Fruit fly (Drosophila melanogaster) whole organism, embryonic: ENCODE measurements around the gene Sgp.

Experiments used
- C15 ChIP-seq: fragments of 200-800 bp; sonication (Bioruptor generic); IDR thresholded peaks from 3 replicates; pipeline ENCODE4 v1.3.6; 2022; ENCODE audit warnings: missing biosample characterization, missing genetic modification characterization
- CG1024 ChIP-seq: fragments of 200-800 bp; sonication (Bioruptor generic); IDR thresholded peaks from 2 replicates; pipeline ENCODE4 v1.3.6; 2022; ENCODE audit warnings: missing biosample characterization, missing genetic modification characterization
- CG10431 ChIP-seq: fragments of 200-800 bp; sonication (Bioruptor generic); optimal IDR thresholded peaks from 3 replicates; lab custom pipeline; 2018; ENCODE audit warnings: missing biosample characterization, mild to moderate bottlenecking, missing genetic modification characterization
- CG11504 ChIP-seq: fragments of 200-800 bp; sonication (Bioruptor generic); optimal IDR thresholded peaks from 3 replicates; lab custom pipeline; 2019; ENCODE audit warnings: missing biosample characterization, mild to moderate bottlenecking, missing genetic modification characterization, moderate library complexity
- CG13424 ChIP-seq: fragments of 200-800 bp; sonication (Bioruptor generic); optimal IDR thresholded peaks from 2 replicates; lab custom pipeline; 2019; ENCODE audit warnings: missing biosample characterization, mild to moderate bottlenecking, missing genetic modification characterization, moderate library complexity
- CG13775 ChIP-seq: fragments of 200-800 bp; sonication (Bioruptor generic); optimal IDR thresholded peaks from 3 replicates; lab custom pipeline; 2017; ENCODE audit warnings: missing biosample characterization, mild to moderate bottlenecking, missing genetic modification characterization
- CG14965 ChIP-seq: fragments of 200-800 bp; sonication (Bioruptor generic); optimal IDR thresholded peaks from 2 replicates; lab custom pipeline; 2016; ENCODE audit warnings: missing biosample characterization, missing genetic modification characterization, borderline replicate concordance
- CG15073 ChIP-seq: fragments of 200-800 bp; sonication (Bioruptor generic); optimal IDR thresholded peaks from 2 replicates; lab custom pipeline; 2016; ENCODE audit warnings: missing biosample characterization, missing genetic modification characterization
- CG15514 ChIP-seq: fragments of 200-800 bp; sonication (Bioruptor generic); optimal IDR thresholded peaks from 3 replicates; lab custom pipeline; 2017; ENCODE audit warnings: missing biosample characterization, missing genetic modification characterization, mild to moderate bottlenecking, moderate library complexity, missing genetic modification reagents
- CG16863 ChIP-seq: fragments of 200-800 bp; sonication (Bioruptor generic); optimal IDR thresholded peaks from 3 replicates; lab custom pipeline; 2016; ENCODE audit warnings: missing biosample characterization, missing genetic modification characterization
- CG18262 ChIP-seq: fragments of 200-800 bp; optimal IDR thresholded peaks from 3 replicates; lab custom pipeline; 2019; ENCODE audit warnings: missing biosample characterization, mild to moderate bottlenecking, missing genetic modification characterization, moderate library complexity
- CG2116 ChIP-seq: fragments of 200-800 bp; sonication (Bioruptor generic); optimal IDR thresholded peaks from 3 replicates; lab custom pipeline; 2018; ENCODE audit warnings: missing biosample characterization, mild to moderate bottlenecking, missing genetic modification characterization
- CG2678 ChIP-seq: fragments of 200-800 bp; sonication (Bioruptor generic); optimal IDR thresholded peaks from 3 replicates; lab custom pipeline; 2019; ENCODE audit warnings: missing biosample characterization, mild to moderate bottlenecking, missing genetic modification characterization, moderate library complexity
- CG30403 ChIP-seq: fragments of 200-800 bp; sonication (Bioruptor generic); optimal IDR thresholded peaks from 3 replicates; lab custom pipeline; 2016; ENCODE audit warnings: missing biosample characterization, missing genetic modification characterization
- CG32532 ChIP-seq: fragments of 200-800 bp; sonication (Bioruptor generic); IDR thresholded peaks from 2 replicates; pipeline ENCODE4 v1.3.6; 2022; ENCODE audit warnings: missing biosample characterization, missing genetic modification characterization
- CG3838 ChIP-seq: fragments of 200-800 bp; sonication (Bioruptor generic); optimal IDR thresholded peaks from 3 replicates; lab custom pipeline; 2016; ENCODE audit warnings: missing biosample characterization, missing genetic modification characterization
- CG6654 ChIP-seq: fragments of 200-800 bp; sonication (Bioruptor generic); optimal IDR thresholded peaks from 2 replicates; lab custom pipeline; 2017; ENCODE audit warnings: missing biosample characterization, mild to moderate bottlenecking, missing genetic modification characterization
- CG6813 ChIP-seq: fragments of 200-800 bp; sonication (Bioruptor generic); optimal IDR thresholded peaks from 2 replicates; lab custom pipeline; 2017; ENCODE audit warnings: missing biosample characterization, missing genetic modification characterization, mild to moderate bottlenecking, moderate library complexity, missing genetic modification reagents
- CG7271 ChIP-seq: fragments of 200-800 bp; sonication (Bioruptor generic); optimal IDR thresholded peaks from 2 replicates; lab custom pipeline; 2018; ENCODE audit warnings: missing biosample characterization, mild to moderate bottlenecking, missing genetic modification characterization, moderate library complexity
- CG7357 ChIP-seq: fragments of 200-800 bp; sonication (Bioruptor generic); IDR thresholded peaks from 3 replicates; pipeline ENCODE4 v1.3.6; 2022; ENCODE audit warnings: missing biosample characterization, missing genetic modification characterization
- CG7839 ChIP-seq: fragments of 200-800 bp; sonication (Bioruptor generic); optimal IDR thresholded peaks from 3 replicates; lab custom pipeline; 2018; ENCODE audit warnings: missing biosample characterization, mild to moderate bottlenecking, missing genetic modification characterization, moderate library complexity
- CG7963 ChIP-seq: fragments of 200-800 bp; sonication (Bioruptor generic); IDR thresholded peaks from 3 replicates; pipeline ENCODE4 v1.3.6; 2022; ENCODE audit warnings: missing biosample characterization, missing genetic modification characterization; ENCODE audit not compliant: partially characterized antibody
- CG8924 ChIP-seq: fragments of 200-800 bp; optimal IDR thresholded peaks from 3 replicates; lab custom pipeline; 2019; ENCODE audit warnings: missing biosample characterization, mild to moderate bottlenecking, missing genetic modification characterization, moderate library complexity
- Camta ChIP-seq: fragments of 200-800 bp; sonication (Bioruptor generic); optimal IDR thresholded peaks from 2 replicates; lab custom pipeline; 2016; ENCODE audit warnings: missing biosample characterization, missing genetic modification characterization
- D19A ChIP-seq: fragments of 200-800 bp; optimal IDR thresholded peaks from 3 replicates; lab custom pipeline; 2019; ENCODE audit warnings: missing biosample characterization, mild to moderate bottlenecking, missing genetic modification characterization, moderate library complexity
- Drgx ChIP-seq: fragments of 200-800 bp; sonication (Bioruptor generic); IDR thresholded peaks from 2 replicates; pipeline ENCODE4 v1.3.6; 2022; ENCODE audit warnings: missing biosample characterization, missing genetic modification characterization
- Gug ChIP-seq: fragments of 200-800 bp; sonication (Bioruptor generic); IDR thresholded peaks from 4 replicates; pipeline ENCODE4 v1.3.6; 2022; ENCODE audit warnings: missing biosample characterization, missing genetic modification characterization
- HLH54F ChIP-seq: fragments of 200-800 bp; sonication (Bioruptor generic); optimal IDR thresholded peaks from 3 replicates; lab custom pipeline; 2016; ENCODE audit warnings: missing biosample characterization, missing genetic modification characterization
- Hmr ChIP-seq: fragments of 200-800 bp; sonication (Bioruptor generic); optimal IDR thresholded peaks from 3 replicates; lab custom pipeline; 2017; ENCODE audit warnings: mild to moderate bottlenecking, missing biosample characterization, missing genetic modification reagents, missing genetic modification characterization
- Hr3 ChIP-seq: fragments of 200-800 bp; sonication (Bioruptor generic); optimal IDR thresholded peaks from 3 replicates; lab custom pipeline; 2016; ENCODE audit warnings: missing biosample characterization, missing genetic modification characterization
- NC2α ChIP-seq: fragments of 200-800 bp; sonication (Bioruptor generic); optimal IDR thresholded peaks from 2 replicates; lab custom pipeline; 2016; ENCODE audit warnings: missing biosample characterization, missing genetic modification characterization
- Poxn ChIP-seq: fragments of 200-800 bp; sonication (Bioruptor generic); IDR thresholded peaks from 2 replicates; pipeline ENCODE4 v1.3.6; 2022; ENCODE audit warnings: missing biosample characterization, missing genetic modification characterization
- Rx ChIP-seq: fragments of 200-800 bp; sonication (Bioruptor generic); IDR thresholded peaks from 2 replicates; pipeline ENCODE4 v1.3.6; 2022; ENCODE audit warnings: missing biosample characterization, missing genetic modification characterization
- ap ChIP-seq: fragments of 200-800 bp; sonication (Bioruptor generic); IDR thresholded peaks from 2 replicates; pipeline ENCODE4 v1.3.6; 2022; ENCODE audit warnings: missing biosample characterization, missing genetic modification characterization
- br ChIP-seq: fragments of >200 bp; optimal IDR thresholded peaks from 2 replicates; lab custom pipeline; 2017
- chm ChIP-seq: fragments of 200-800 bp; sonication (Bioruptor generic); IDR thresholded peaks from 2 replicates; pipeline ENCODE4 v1.3.6; 2022; ENCODE audit warnings: missing biosample characterization, missing genetic modification characterization
- ci ChIP-seq: fragments of 200-800 bp; sonication (Bioruptor generic); IDR thresholded peaks from 3 replicates; pipeline ENCODE4 v1.3.6; 2022; ENCODE audit warnings: missing biosample characterization, missing genetic modification characterization
- fd64A ChIP-seq: fragments of 200-800 bp; sonication (Bioruptor generic); optimal IDR thresholded peaks from 3 replicates; lab custom pipeline; 2018; ENCODE audit warnings: missing biosample characterization, mild to moderate bottlenecking, missing genetic modification characterization
- gce ChIP-seq: fragments of 200-800 bp; sonication (Bioruptor generic); IDR thresholded peaks from 3 replicates; pipeline ENCODE4 v1.3.6; 2022; ENCODE audit warnings: missing biosample characterization, missing genetic modification characterization
- grau ChIP-seq: fragments of 200-800 bp; optimal IDR thresholded peaks from 3 replicates; lab custom pipeline; 2019; ENCODE audit warnings: missing biosample characterization, mild to moderate bottlenecking, missing genetic modification characterization, moderate library complexity
- lmd ChIP-seq: fragments of 200-800 bp; sonication (Bioruptor generic); IDR thresholded peaks from 2 replicates; pipeline ENCODE4 v1.3.6; 2022; ENCODE audit warnings: missing biosample characterization, missing genetic modification characterization
- pum ChIP-seq: fragments of 200-800 bp; sonication (Bioruptor generic); optimal IDR thresholded peaks from 2 replicates; lab custom pipeline; 2016; ENCODE audit warnings: missing biosample characterization, missing genetic modification characterization
- ranshi ChIP-seq: fragments of 200-800 bp; sonication (Bioruptor generic); IDR thresholded peaks from 2 replicates; pipeline ENCODE4 v1.3.6; 2022; ENCODE audit warnings: missing biosample characterization, missing genetic modification characterization
- scrt ChIP-seq: fragments of 200-800 bp; sonication (Bioruptor generic); optimal IDR thresholded peaks from 2 replicates; lab custom pipeline; 2018; ENCODE audit warnings: missing biosample characterization, mild to moderate bottlenecking, missing genetic modification characterization, moderate library complexity
- sd ChIP-seq: fragments of 200-800 bp; sonication (Bioruptor generic); optimal IDR thresholded peaks from 3 replicates; lab custom pipeline; 2018; ENCODE audit warnings: missing biosample characterization, mild to moderate bottlenecking, missing genetic modification characterization, moderate library complexity
- tna ChIP-seq: fragments of 200-800 bp; sonication (Bioruptor generic); IDR thresholded peaks from 2 replicates; pipeline ENCODE4 v1.3.6; 2022; ENCODE audit warnings: missing biosample characterization, missing genetic modification characterization; ENCODE audit not compliant: partially characterized antibody
- tup ChIP-seq: fragments of 200-800 bp; sonication (Bioruptor generic); optimal IDR thresholded peaks from 2 replicates; lab custom pipeline; 2016; ENCODE audit warnings: missing biosample characterization, mild to moderate bottlenecking, missing genetic modification characterization, moderate library complexity
- vfl ChIP-seq: fragments of 200-800 bp; sonication (Bioruptor generic); optimal IDR thresholded peaks from 2 replicates; lab custom pipeline; 2016; ENCODE audit warnings: missing biosample characterization, missing genetic modification characterization
- zf30C ChIP-seq: fragments of 200-800 bp; sonication (Bioruptor generic); optimal IDR thresholded peaks from 3 replicates; lab custom pipeline; 2018; ENCODE audit warnings: missing biosample characterization, mild to moderate bottlenecking, missing genetic modification characterization
- zfh2 ChIP-seq: fragments of 200-800 bp; sonication (Bioruptor generic); optimal IDR thresholded peaks from 2 replicates; lab custom pipeline; 2016; ENCODE audit warnings: missing biosample characterization, missing genetic modification characterization

Gene Sgp

DNA sequence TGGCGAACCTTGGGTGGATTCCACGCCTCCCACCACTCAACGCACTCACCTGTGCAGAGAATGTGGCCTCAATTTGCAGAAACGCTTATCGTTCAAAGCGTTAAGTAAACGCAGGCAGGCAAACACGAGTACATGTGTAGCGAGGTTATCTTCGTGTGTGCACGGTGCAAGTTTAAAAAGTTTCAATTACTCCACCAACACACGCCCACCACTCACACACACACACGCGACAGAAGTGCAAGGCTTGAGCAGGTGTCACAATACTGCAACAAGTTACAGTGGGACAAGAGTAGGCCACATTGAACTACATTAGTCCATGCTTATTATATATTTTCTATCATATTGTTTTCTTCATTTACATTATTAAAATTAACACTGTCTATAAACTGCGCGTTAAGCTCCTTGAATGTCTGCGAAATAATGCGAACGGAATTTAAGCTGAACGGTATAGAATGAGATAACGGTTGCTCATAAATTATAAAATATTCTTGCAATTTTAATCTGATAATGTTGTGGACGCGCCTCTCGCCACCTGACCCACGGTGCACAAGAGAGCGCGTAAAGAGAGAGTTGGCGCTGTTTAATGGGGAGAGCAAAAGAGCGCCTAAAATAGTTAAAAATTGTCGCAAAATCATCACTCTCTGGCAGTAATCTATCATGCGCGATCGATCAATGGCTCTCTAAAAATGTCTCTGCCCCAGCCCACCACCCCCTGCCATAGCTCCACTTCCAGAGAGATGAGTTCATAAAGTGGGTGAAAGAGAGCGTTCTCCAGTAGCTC is 15.2 kb downstream of the Sgp start (continued):
- TF ChIP-seq CG7271 (tag; lab: Kevin White, UChicago), result peak; percentile 60
- peak; percentile 68; the same call in 1 of the 3 replicates for TF ChIP-seq C15 (GFP tag; lab: Robert Waterston, UW)
- TF ChIP-seq Camta (GFP tag; lab: Kevin White, UChicago), result peak; percentile 79
- TF ChIP-seq ci (GFP tag; lab: Robert Waterston, UW), result peak; percentile 96
- peak; percentile 97 for TF ChIP-seq CG2678 (tag; lab: Kevin White, UChicago)
- TF ChIP-seq CG6654, result peak; percentile 89
- TF ChIP-seq CG13424, result peak; percentile 98
- TF ChIP-seq CG30403 (GFP tag; lab: Kevin White, UChicago), result peak; percentile 91
- peak; percentile 89 for TF ChIP-seq CG7357 (GFP tag; lab: Robert Waterston, UW)
- TF ChIP-seq vfl (GFP tag; lab: Kevin White, UChicago), result peak; percentile 75
- TF ChIP-seq zf30C (GFP tag; lab: Kevin White, UChicago), result no peak
- TF ChIP-seq CG16863 (GFP tag; lab: Kevin White, UChicago), result peak; percentile 87
- TF ChIP-seq CG1024 (GFP tag; lab: Robert Waterston, UW), result peak; percentile 86
- TF ChIP-seq CG3838 (GFP tag; lab: Kevin White, UChicago), result peak; percentile 84
- peak; percentile 97 for TF ChIP-seq CG7839 (tag; lab: Kevin White, UChicago)
- TF ChIP-seq Drgx (GFP tag; lab: Robert Waterston, UW), result peak; percentile 97
- peak; percentile 81 for TF ChIP-seq tup
- TF ChIP-seq scrt (GFP tag; lab: Kevin White, UChicago), result peak; percentile 85
- peak; percentile 65 for TF ChIP-seq HLH54F (GFP tag; lab: Kevin White, UChicago)
- TF ChIP-seq NC2α (GFP tag; lab: Kevin White, UChicago), result peak; percentile 57
- TF ChIP-seq Rx, result peak; percentile 95
- TF ChIP-seq Poxn (GFP tag; lab: Robert Waterston, UW), result no peak
- peak; percentile 94 for TF ChIP-seq CG8924 (tag; lab: Kevin White, UChicago)
- TF ChIP-seq D19A (tag; lab: Kevin White, UChicago), result peak; percentile 94
- TF ChIP-seq gce (GFP tag; lab: Robert Waterston, UW), result peak; percentile 90
- TF ChIP-seq CG13775 (GFP tag; lab: Kevin White, UChicago), result peak; percentile 77
- peak; percentile 97 for TF ChIP-seq fd64A (GFP tag; lab: Kevin White, UChicago)
- TF ChIP-seq ranshi, result peak; percentile 90
- TF ChIP-seq CG15073 (GFP tag; lab: Kevin White, UChicago), result peak; percentile 65
- TF ChIP-seq CG2116, result peak; percentile 65
- peak; percentile 88 for TF ChIP-seq Hr3 (GFP tag; lab: Kevin White, UChicago)
- TF ChIP-seq Hmr (GFP tag; lab: Kevin White, UChicago), result peak; percentile 88
- peak; percentile 93 for TF ChIP-seq ap (GFP tag; lab: Robert Waterston, UW)
- no peak for TF ChIP-seq CG7963 (GFP tag; lab: Robert Waterston, UW)
- peak; percentile 72 for TF ChIP-seq CG15514
- TF ChIP-seq lmd (GFP tag; lab: Robert Waterston, UW), result peak; percentile 95
- peak; percentile 18 for TF ChIP-seq zfh2 (GFP tag; lab: Kevin White, UChicago)
- TF ChIP-seq CG14965 (GFP tag; lab: Kevin White, UChicago), result no peak
- peak; percentile 88 for TF ChIP-seq chm (GFP tag; lab: Robert Waterston, UW)
- peak; percentile 88 for TF ChIP-seq Gug (GFP tag; lab: Robert Waterston, UW)
- TF ChIP-seq sd (tag; lab: Kevin White, UChicago), result peak; percentile 84
- TF ChIP-seq CG6813, result peak; percentile 89
- peak; percentile 57 for TF ChIP-seq tna (GFP tag; lab: Robert Waterston, UW)
- TF ChIP-seq pum (GFP tag; lab: Kevin White, UChicago), result peak; percentile 85
- peak; percentile 95 for TF ChIP-seq grau
- no peak for TF ChIP-seq br
- peak; percentile 92 for TF ChIP-seq CG10431
- peak; percentile 97 for TF ChIP-seq CG11504 (tag; lab: Kevin White, UChicago)
- TF ChIP-seq CG32532 (GFP tag; lab: Robert Waterston, UW), result peak; percentile 75
- TF ChIP-seq CG18262 (tag; lab: Kevin White, UChicago), result peak; percentile 95
